Fruit fly (Drosophila melanogaster): ENCODE results near the gene Mettl2.

Mettl2 gene

DNA sequence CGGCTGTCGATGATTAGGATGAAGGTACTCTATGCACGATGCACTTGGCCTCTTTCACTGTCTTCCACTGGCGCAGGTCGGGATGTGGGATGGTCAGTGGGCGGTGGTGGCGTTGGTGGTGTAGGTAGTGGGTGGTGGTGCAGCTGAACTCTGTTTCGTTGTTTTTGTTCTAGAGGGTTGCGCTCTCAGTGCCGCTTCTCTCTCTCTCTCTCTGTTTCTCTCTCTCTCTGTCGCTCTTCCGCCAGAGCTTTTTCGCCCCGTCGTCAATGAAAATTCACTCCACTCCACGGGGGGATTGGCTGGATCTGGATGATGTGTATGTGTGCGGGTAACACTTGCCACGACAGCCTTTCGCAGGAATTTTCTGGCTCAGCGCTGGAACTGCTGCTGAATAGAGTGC lies 2.1 kb downstream of the Mettl2 start:
- TF ChIP-seq pan (optimal IDR thresholded peaks at IDR 0.05) (no peak), usp (GFP tag; optimal IDR thresholded peaks at IDR 0.05) (no peak), psq (optimal IDR thresholded peaks at IDR 0.05) (no peak), Dll (optimal IDR thresholded peaks at IDR 0.05) (no peak), CG8478 (optimal IDR thresholded peaks at IDR 0.05) (no peak), EcR (GFP tag; optimal IDR thresholded peaks at IDR 0.05) (no peak)

DNA sequence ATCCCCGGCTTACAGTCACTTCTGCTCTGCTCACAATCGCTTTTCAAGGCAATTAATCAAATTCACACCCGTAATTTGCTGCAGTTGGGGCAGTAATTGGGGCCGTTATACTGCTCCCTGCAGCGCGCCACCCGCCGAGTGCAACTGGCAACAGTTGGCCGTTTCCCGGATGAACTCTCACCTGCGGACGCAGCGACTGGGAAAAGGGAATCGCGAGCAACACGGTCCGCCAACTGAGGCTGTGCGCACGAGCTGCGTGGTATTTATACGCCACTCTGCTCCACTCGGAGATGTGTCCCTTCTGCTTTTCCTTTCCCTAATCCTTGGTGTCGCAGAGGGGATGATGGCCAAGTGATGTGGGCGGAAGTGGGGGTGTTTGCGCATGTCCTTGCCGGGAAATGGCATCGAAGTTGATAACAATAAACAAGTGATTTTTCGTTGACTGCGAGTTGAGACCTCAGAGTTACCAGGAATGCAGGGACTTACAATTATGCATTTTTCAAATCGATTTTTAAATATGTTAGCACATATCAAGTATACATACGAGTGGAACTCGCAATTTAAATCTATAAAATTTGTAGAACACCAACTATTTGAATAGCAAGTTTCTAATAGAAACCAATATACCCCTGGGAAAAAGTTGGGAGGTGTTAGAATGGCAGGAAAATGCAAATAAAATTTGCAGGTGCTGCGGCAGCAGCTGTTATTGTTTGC lies 9.8 kb downstream of the Mettl2 start, which contains the start of gene GC:
Gene GC (minus strand): TSS at position 238 of the 714 bp plus-strand sequence.
- TF ChIP-seq EcR (GFP tag; optimal IDR thresholded peaks at IDR 0.05) = no peak
- no peak for TF ChIP-seq CG8478 (optimal IDR thresholded peaks at IDR 0.05)
- TF ChIP-seq Dll (optimal IDR thresholded peaks at IDR 0.05) = no peak
- no peak for TF ChIP-seq psq (optimal IDR thresholded peaks at IDR 0.05)
- no peak for TF ChIP-seq pan (optimal IDR thresholded peaks at IDR 0.05)
- no peak for TF ChIP-seq usp (GFP tag; optimal IDR thresholded peaks at IDR 0.05)

DNA sequence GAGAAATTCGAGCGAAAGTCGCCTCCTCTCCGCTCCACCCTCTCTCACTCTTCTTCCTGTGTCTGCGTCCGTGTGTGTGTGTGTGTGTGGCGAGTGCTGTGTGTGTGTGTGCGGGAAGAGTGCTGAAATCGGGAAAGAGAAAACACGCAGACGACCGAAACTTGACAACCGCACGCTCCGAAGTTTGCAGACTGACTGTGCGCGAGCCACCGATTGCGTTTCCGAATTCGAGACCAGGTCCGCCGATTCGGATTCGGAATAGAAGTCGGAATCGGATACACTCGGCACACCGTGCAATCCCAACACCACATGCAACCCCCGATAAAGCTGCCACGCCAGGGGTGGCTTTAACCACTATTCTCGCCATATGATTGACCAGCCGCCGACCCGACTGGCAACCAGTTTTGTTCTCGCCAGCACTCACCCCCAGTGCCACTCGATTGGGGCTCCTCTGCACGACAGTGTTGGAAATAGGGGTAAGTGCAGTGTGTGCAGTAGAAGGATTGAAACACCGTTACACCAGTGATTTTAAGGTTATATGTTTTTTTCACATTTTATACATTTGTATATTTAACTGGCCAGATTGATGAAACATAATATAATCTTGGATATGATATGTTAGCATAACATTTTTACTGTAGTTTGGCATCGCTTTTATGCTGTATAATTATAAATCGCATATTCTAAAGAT lies 10.7 kb downstream of the Mettl2 start, which contains the start of gene CG13928:
Gene CG13928 (minus strand): TSS at position 202 of the 691 bp plus-strand sequence.
- TF ChIP-seq usp (GFP tag; optimal IDR thresholded peaks at IDR 0.05) = no peak
- no peak for TF ChIP-seq pan (optimal IDR thresholded peaks at IDR 0.05)
- no peak for TF ChIP-seq Dll (optimal IDR thresholded peaks at IDR 0.05)
- no peak for TF ChIP-seq psq (optimal IDR thresholded peaks at IDR 0.05)
- TF ChIP-seq CG8478 (optimal IDR thresholded peaks at IDR 0.05) = no peak
- no peak for TF ChIP-seq EcR (GFP tag; optimal IDR thresholded peaks at IDR 0.05)

DNA sequence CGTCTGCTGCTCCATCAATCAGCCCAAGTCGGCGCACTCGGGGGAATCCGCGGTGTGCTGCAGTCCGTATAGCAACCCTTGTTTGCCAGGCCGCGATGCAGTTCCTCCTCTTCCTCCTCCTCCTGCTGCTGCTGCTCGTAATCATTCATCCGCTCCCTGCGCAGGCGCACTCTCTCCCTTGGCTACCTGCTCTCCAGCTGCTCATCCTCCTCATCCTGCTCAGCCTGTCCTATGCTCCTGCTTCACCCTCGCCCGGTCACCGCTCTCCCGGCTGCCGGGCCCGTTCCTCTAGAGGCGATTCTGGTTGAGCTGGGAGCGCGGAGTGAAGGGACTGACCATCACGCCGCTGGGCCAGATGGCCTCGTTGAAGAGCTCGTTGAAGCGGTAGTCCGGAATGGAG lies 12.1 kb downstream of the Mettl2 start:
- TF ChIP-seq usp (GFP tag; optimal IDR thresholded peaks at IDR 0.05) (no peak), Dll (optimal IDR thresholded peaks at IDR 0.05) (no peak), pan (optimal IDR thresholded peaks at IDR 0.05) (no peak), CG8478 (optimal IDR thresholded peaks at IDR 0.05) (no peak), psq (optimal IDR thresholded peaks at IDR 0.05) (no peak), EcR (GFP tag; optimal IDR thresholded peaks at IDR 0.05) (no peak)

DNA sequence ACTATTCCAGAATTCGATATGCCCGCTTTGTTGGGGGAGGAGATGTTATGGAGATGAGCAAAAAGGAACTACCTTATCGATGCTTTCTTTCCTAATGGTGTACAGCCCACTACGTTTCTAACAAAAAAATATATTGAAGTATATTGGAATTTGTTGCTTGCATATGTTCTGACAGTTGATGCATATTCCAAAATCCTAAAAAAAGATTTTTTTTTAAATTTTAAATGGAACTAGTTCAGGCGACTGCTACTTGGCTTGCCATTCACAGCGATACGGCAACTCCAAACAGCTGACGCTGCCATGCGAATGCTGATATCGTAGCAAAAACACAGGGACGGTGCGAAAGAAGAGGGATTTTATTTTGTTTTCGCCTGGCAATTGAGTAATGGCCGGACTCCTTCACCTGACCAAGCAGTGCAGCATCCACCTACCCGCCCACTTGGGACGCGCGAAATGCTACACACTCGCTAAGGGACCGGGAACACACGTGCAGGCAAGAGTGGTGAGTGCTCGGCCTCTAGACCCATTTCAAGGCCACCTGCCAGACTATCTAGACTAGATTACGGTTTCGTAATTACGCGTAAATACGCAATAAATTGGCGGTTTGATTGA lies 20.8 kb downstream of the Mettl2 start, which contains the start of the genes CG13926, ABCB7 and CG33230:
Gene CG13926 (minus strand): TSS at position 43 of the 612 bp plus-strand sequence.
Gene ABCB7 (plus strand): TSS at position 299 of the 612 bp plus-strand sequence.
Gene CG33230 (plus strand): TSS at position 299 of the 612 bp plus-strand sequence.
- TF ChIP-seq pan (optimal IDR thresholded peaks at IDR 0.05) (no peak), CG8478 (optimal IDR thresholded peaks at IDR 0.05) (no peak), usp (GFP tag; optimal IDR thresholded peaks at IDR 0.05) (no peak), Dll (optimal IDR thresholded peaks at IDR 0.05) (no peak), EcR (GFP tag; optimal IDR thresholded peaks at IDR 0.05) (no peak), psq (optimal IDR thresholded peaks at IDR 0.05) (no peak)

DNA sequence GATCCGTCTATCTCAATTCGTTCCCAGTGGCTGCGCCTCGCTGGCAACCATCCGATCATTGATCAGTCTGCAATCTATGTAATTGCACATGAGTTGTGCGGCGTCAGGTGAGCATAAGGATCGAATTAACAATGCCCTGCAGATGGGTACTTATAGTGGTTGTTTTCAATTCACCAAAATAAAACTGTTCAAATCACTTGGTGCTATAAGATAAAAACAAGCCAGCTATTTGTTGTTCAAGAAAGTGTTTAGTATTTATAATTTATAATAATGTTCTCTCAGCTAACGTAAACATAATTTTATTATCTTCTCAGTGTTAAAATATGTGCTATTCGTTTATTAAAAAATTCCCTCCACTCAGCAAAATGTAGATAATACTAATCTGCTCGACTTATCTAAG lies 23.3 kb downstream of the Mettl2 start, which contains the start of gene CG12105:
Gene CG12105 (minus strand): TSS at position 101 of the 400 bp plus-strand sequence.
- TF ChIP-seq pan (optimal IDR thresholded peaks at IDR 0.05) (no peak), psq (optimal IDR thresholded peaks at IDR 0.05) (no peak), CG8478 (optimal IDR thresholded peaks at IDR 0.05) (no peak), Dll (optimal IDR thresholded peaks at IDR 0.05) (no peak), usp (GFP tag; optimal IDR thresholded peaks at IDR 0.05) (no peak), EcR (GFP tag; optimal IDR thresholded peaks at IDR 0.05) (no peak)

DNA sequence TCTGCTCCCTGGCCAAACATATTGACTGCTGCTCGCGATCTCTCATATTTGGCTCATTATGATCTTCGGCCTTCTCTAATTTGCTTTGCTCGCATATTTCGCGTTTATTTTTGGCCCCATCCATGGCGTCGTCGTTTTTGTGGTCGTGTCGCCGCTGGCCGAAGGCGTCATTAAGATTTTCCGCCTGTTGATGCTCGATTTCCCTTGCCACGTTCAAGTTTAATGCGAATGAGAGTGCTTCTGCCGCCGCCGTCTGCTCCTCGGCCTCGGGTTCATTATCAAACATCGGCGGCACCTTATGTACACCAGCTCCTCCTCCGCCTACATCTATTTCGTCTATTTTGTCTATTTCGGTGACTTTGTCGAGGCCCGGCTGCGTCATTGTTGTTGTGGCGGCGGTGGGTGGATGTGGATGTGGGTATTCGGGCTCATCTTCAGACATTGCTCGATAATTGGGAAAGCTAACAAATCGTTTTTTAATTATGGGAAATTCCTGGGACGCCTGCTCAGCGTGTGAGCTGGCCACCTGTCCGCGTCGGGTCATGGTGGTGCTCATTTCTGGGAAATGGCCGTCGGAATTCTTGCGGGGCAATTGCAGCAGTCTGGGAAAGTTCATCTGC lies 24.5 kb downstream of the Mettl2 start:
- no peak for TF ChIP-seq usp (GFP tag; optimal IDR thresholded peaks at IDR 0.05)
- TF ChIP-seq EcR (GFP tag; optimal IDR thresholded peaks at IDR 0.05) = no peak
- no peak for TF ChIP-seq pan (optimal IDR thresholded peaks at IDR 0.05)
- no peak for TF ChIP-seq Dll (optimal IDR thresholded peaks at IDR 0.05)
- TF ChIP-seq psq (optimal IDR thresholded peaks at IDR 0.05) = no peak
- TF ChIP-seq CG8478 (optimal IDR thresholded peaks at IDR 0.05) = no peak

DNA sequence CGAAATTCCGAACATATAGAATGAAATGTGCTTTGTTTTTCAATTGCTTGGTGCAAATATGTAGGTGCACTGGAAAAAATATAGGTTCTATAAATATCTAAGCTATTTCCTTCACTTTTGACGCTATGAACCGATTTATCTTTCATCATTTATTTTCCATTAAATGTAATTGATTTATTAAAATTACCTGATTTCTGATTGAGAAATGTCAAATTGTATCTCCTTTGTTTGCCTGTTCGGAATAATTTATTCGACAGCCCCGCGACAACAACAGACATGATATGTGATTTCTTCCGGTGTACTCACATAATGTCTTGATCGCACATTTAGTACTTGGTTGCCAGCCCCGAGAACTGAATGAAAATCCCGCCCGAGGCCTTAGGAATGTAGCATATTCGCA lies 29.4 kb downstream of the Mettl2 start:
- TF ChIP-seq pan (optimal IDR thresholded peaks at IDR 0.05) (no peak), EcR (GFP tag; optimal IDR thresholded peaks at IDR 0.05) (no peak), psq (optimal IDR thresholded peaks at IDR 0.05) (no peak), CG8478 (optimal IDR thresholded peaks at IDR 0.05) (no peak), usp (GFP tag; optimal IDR thresholded peaks at IDR 0.05) (no peak), Dll (optimal IDR thresholded peaks at IDR 0.05) (no peak)

DNA sequence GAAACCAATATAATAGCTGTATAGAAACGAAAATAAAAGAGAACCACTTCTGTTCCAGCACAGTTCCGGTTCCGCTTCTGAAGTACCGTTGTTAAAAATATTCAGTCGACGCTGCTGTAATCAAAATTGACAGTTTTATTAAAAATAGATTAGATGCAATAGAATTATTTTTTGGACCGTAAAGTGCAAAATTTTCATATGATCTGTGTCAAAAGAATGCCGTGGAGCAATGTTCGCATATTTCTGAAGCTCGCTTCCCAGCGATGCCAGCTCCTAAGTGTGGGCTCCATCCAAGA lies 36.3 kb downstream of the Mettl2 start, which contains the start of the genes CG18170 and CG33791:
Gene CG18170 (plus strand): TSS at position 122 of the 296 bp plus-strand sequence.
Gene CG33791 (plus strand): TSS at position 122 of the 296 bp plus-strand sequence.
- TF ChIP-seq Dll (optimal IDR thresholded peaks at IDR 0.05) (no peak), psq (optimal IDR thresholded peaks at IDR 0.05) (no peak), pan (optimal IDR thresholded peaks at IDR 0.05) (no peak), CG8478 (optimal IDR thresholded peaks at IDR 0.05) (no peak), usp (GFP tag; optimal IDR thresholded peaks at IDR 0.05) (no peak), EcR (GFP tag; optimal IDR thresholded peaks at IDR 0.05) (no peak)

DNA sequence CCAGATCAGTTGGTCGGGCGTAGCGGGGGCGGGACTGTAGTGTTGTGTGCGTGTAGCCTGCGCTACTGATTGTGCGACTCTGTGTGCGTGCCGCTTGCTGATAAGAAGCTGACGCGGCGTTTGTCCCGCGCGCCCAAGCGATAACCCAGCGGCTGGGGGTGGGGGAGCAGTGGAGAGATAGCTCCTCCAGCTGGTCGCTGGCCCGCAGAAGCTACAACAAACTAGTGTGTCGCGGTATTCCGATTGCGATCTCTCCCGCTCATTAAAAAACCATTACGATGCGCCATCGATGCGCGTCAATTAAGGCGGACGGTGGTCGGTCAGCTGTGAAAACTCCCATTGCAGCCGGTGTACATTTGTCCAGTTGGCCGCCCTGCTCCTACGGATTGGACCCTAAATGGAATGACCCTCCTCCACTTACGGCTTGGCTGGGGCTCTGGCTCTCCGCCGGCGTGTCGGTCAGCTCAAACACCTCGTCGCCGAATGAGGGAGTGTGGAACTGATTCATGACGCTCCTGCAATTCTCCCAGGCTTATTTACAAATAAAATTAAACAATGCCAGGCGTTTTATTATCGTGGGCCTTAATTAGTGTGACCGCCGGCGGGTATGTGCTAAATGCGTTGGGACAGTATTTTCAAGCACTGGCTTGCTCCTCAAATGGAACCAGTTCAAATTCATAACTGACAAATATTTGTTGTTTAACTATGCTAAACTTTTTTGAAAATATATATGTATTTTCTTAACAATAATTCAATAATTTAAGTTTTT lies 36.8 kb downstream of the Mettl2 start, which contains the start of gene CG12104:
Gene CG12104 (minus strand): TSS at position 611 of the 769 bp plus-strand sequence.
- TF ChIP-seq CG8478 (optimal IDR thresholded peaks at IDR 0.05) (no peak), Dll (optimal IDR thresholded peaks at IDR 0.05) (no peak), usp (GFP tag; optimal IDR thresholded peaks at IDR 0.05) (no peak), psq (optimal IDR thresholded peaks at IDR 0.05) (no peak), EcR (GFP tag; optimal IDR thresholded peaks at IDR 0.05) (no peak), pan (optimal IDR thresholded peaks at IDR 0.05) (no peak)
